Worm (Caenorhabditis elegans) whole organism, L4 larva: Measurements from ENCODE around the gene col-78.

Experiments
- hlh-11 ChIP-seq: fragments of 200-800 bp; sonication (Bioruptor generic); optimal IDR thresholded peaks from 2 replicates; lab custom pipeline; 2018; ENCODE audit warnings: mild to moderate bottlenecking, missing genetic modification characterization, missing compliant biosample characterization
- nhr-77 ChIP-seq: fragments of 150-350 bp; optimal IDR thresholded peaks from 2 replicates; lab custom pipeline; 2014; ENCODE audit warnings: missing biosample characterization, missing genetic modification characterization

- no peak for TF ChIP-seq nhr-77
- no peak for TF ChIP-seq hlh-11 (tag; lab: Kevin White, UChicago)
Observed at ce11 chrII:9169450-9169960, 17.2 kb downstream of the col-78 start, which contains the start of gene dpl-1.
